Fruit fly (Drosophila melanogaster): ENCODE results near the gene CG13282.

- TF ChIP-seq CG8478 (optimal IDR thresholded peaks at IDR 0.05) = no peak
- TF ChIP-seq CTCF (optimal IDR thresholded peaks at IDR 0.05) = no peak
Observed at dm6 chr2L:16826872-16827506, 7.3 kb downstream of the CG13282 start, which contains the start of gene AspRS-m.

Measured in S2 (cell line).